Fruit fly (Drosophila melanogaster): ENCODE data around the gene CG7889.

DNA sequence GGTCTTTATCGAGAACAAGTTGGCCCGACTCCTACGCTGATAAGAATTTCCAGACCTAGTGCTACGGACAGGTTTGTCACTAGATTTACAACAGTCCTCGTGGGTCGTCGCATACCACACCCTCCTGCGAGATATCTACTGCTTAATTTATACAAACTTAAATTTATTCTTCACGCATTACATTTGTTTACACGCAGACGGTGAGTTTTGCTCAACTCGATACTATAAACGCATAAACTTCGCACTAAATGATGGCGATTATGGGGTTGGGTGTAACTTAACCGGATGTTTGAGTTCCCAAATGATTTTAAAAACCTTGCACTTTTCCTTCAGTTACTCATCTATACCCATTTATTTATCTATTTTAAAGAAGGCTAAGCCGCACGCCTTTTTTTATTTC is 37.3 kb downstream of the CG7889 start:
- TF ChIP-seq CG8478 (optimal IDR thresholded peaks at IDR 0.05) = no peak
- no peak for TF ChIP-seq CTCF (optimal IDR thresholded peaks at IDR 0.05)
